Worm (Caenorhabditis elegans) whole organism, L1 larva: Measurements from ENCODE around the gene lido-5.
A peak's percentile ranks its signal among the peaks of the same experiment; 100 is the strongest.

Source experiments
- C34B4.2 ChIP-seq: sonication (generic microtip); optimal IDR thresholded peaks from 2 replicates; lab custom pipeline; 2017; ENCODE audit warnings: mild to moderate bottlenecking, missing genetic modification characterization, missing compliant biosample characterization
- Y116A8C.19 ChIP-seq: sonication (generic microtip); optimal IDR thresholded peaks from 2 replicates; lab custom pipeline; 2016; ENCODE audit warnings: missing compliant biosample characterization, missing genetic modification characterization, borderline replicate concordance
- aha-1 ChIP-seq: fragments of 150-350 bp; optimal IDR thresholded peaks from 2 replicates; lab custom pipeline; 2014; ENCODE audit warnings: missing biosample characterization, missing genetic modification characterization
- aly-2 ChIP-seq: fragments of 150-350 bp; optimal IDR thresholded peaks from 2 replicates; lab custom pipeline; 2014; ENCODE audit warnings: missing biosample characterization, missing genetic modification characterization
- ama-1 ChIP-seq: fragments of 150-350 bp; optimal IDR thresholded peaks from 2 replicates; lab custom pipeline; 2014
- blmp-1 ChIP-seq: fragments of 150-350 bp; optimal IDR thresholded peaks from 2 replicates; lab custom pipeline; 2014; ENCODE audit warnings: missing biosample characterization, missing genetic modification characterization
- ceh-82 ChIP-seq, 3 experiments: fragments of 150-350 bp in 1 of 3; sonication (generic microtip) in 2 of 3; optimal IDR thresholded peaks; 2 replicates each; lab custom pipeline; 2014 to 2017; ENCODE audit warnings: missing biosample characterization in 3 of 3, missing genetic modification characterization in 3 of 3
- ceh-88 ChIP-seq: fragments of 200-800 bp; sonication (Bioruptor generic); IDR thresholded peaks from 2 replicates; pipeline ENCODE4 v1.3.6; 2022; ENCODE audit warnings: missing genetic modification characterization, missing compliant biosample characterization
- ceh-90 ChIP-seq: sonication (generic microtip); optimal IDR thresholded peaks from 2 replicates; lab custom pipeline; 2016; ENCODE audit warnings: missing genetic modification characterization, missing compliant biosample characterization
- dpl-1 ChIP-seq, 3 experiments: fragments of 150-350 bp in 2 of 3; sonication (generic microtip) in 1 of 3; optimal IDR thresholded peaks; 2 replicates each; lab custom pipeline; 2014 to 2017; ENCODE audit warnings: missing biosample characterization in 3 of 3, missing genetic modification characterization in 3 of 3, missing genetic modification reagents in 3 of 3
- dsc-1 ChIP-seq: sonication (generic microtip); optimal IDR thresholded peaks from 2 replicates; lab custom pipeline; 2016; ENCODE audit warnings: mild to moderate bottlenecking, missing genetic modification characterization, missing compliant biosample characterization
- efl-1 ChIP-seq, 4 experiments: fragments of 150-350 bp; optimal IDR thresholded peaks in 3 of 4; peaks in 1 of 4; 1 replicate in 1 of 4; 2 replicates in 3 of 4; lab custom pipeline; 2014; ENCODE audit warnings: missing biosample characterization in 2 of 4, missing genetic modification characterization in 2 of 4, missing genetic modification reagents in 2 of 4
- efl-3 ChIP-seq: fragments of 200-800 bp; sonication (Bioruptor generic); optimal IDR thresholded peaks from 2 replicates; lab custom pipeline; 2018; ENCODE audit warnings: mild to moderate bottlenecking, missing genetic modification characterization, missing compliant biosample characterization
- elt-2 ChIP-seq: sonication (generic microtip); optimal IDR thresholded peaks from 2 replicates; lab custom pipeline; 2016; ENCODE audit warnings: missing genetic modification characterization, mild to moderate bottlenecking, inconsistent platforms, missing compliant biosample characterization, missing genetic modification reagents
- elt-3 ChIP-seq, 6 experiments: fragments of 150-350 bp in 1 of 6; sonication (generic microtip); optimal IDR thresholded peaks; 2 replicates each; lab custom pipeline; 2017 to 2018; ENCODE audit warnings: missing biosample characterization in 6 of 6, missing genetic modification characterization in 6 of 6, inconsistent platforms in 1 of 6
- fkh-10 ChIP-seq: sonication (generic microtip); optimal IDR thresholded peaks from 2 replicates; lab custom pipeline; 2017; ENCODE audit warnings: missing biosample characterization, missing genetic modification reagents, missing genetic modification characterization
- fkh-4 ChIP-seq: sonication (generic microtip); optimal IDR thresholded peaks from 2 replicates; lab custom pipeline; 2016; ENCODE audit warnings: missing compliant biosample characterization, missing genetic modification characterization, borderline replicate concordance
- irx-1 ChIP-seq: sonication (generic microtip); optimal IDR thresholded peaks from 2 replicates; lab custom pipeline; 2016; ENCODE audit warnings: missing genetic modification characterization, missing compliant biosample characterization
- jun-1 ChIP-seq: fragments of 150-350 bp; optimal IDR thresholded peaks from 2 replicates; lab custom pipeline; 2014; ENCODE audit warnings: missing biosample characterization, missing genetic modification reagents, missing genetic modification characterization
- lin-14 ChIP-seq: fragments of 200-800 bp; sonication (Bioruptor generic); optimal IDR thresholded peaks from 2 replicates; lab custom pipeline; 2018; ENCODE audit warnings: mild to moderate bottlenecking, missing genetic modification characterization, moderate library complexity, missing compliant biosample characterization
- lin-35 ChIP-seq, 2 experiments: fragments of 150-350 bp; optimal IDR thresholded peaks; 2 replicates each; lab custom pipeline; 2014; ENCODE audit warnings: missing biosample characterization in 2 of 2, missing genetic modification characterization in 2 of 2, missing genetic modification reagents in 2 of 2
- lir-3 ChIP-seq: sonication (generic microtip); optimal IDR thresholded peaks from 2 replicates; lab custom pipeline; 2016; ENCODE audit warnings: mild to moderate bottlenecking, missing genetic modification characterization, moderate library complexity, missing compliant biosample characterization; ENCODE audit not compliant: poor library complexity
- mab-9 ChIP-seq: fragments of 200-800 bp; sonication (Bioruptor generic); IDR thresholded peaks from 2 replicates; pipeline ENCODE4 v1.3.6; 2022; ENCODE audit warnings: missing genetic modification reagents, missing genetic modification characterization, missing compliant biosample characterization
- mdl-1 ChIP-seq, 2 experiments: fragments of 150-350 bp; optimal IDR thresholded peaks; 2 replicates each; lab custom pipeline; 2014 to 2017; ENCODE audit warnings: missing biosample characterization in 2 of 2, missing genetic modification characterization in 2 of 2, inconsistent platforms in 1 of 2
- mef-2 ChIP-seq: fragments of 150-350 bp; optimal IDR thresholded peaks from 2 replicates; lab custom pipeline; 2014; ENCODE audit warnings: missing biosample characterization, missing genetic modification characterization
- mep-1 ChIP-seq: fragments of 150-350 bp; optimal IDR thresholded peaks from 2 replicates; lab custom pipeline; 2014; ENCODE audit warnings: missing biosample characterization, missing genetic modification characterization
- nhr-11 ChIP-seq: fragments of 150-350 bp; optimal IDR thresholded peaks from 2 replicates; lab custom pipeline; 2014; ENCODE audit warnings: missing biosample characterization, missing genetic modification characterization
- nhr-12 ChIP-seq: sonication (generic microtip); optimal IDR thresholded peaks from 2 replicates; lab custom pipeline; 2017; ENCODE audit warnings: missing biosample characterization, missing genetic modification characterization
- nhr-19 ChIP-seq: fragments of 200-800 bp; sonication (Bioruptor generic); conservative IDR thresholded peaks from 2 replicates; pipeline ENCODE4 v1.3.6; 2022; ENCODE audit warnings: missing genetic modification characterization, missing compliant biosample characterization
- nhr-77 ChIP-seq: fragments of 150-350 bp; optimal IDR thresholded peaks from 2 replicates; lab custom pipeline; 2014; ENCODE audit warnings: missing biosample characterization, missing genetic modification characterization
- nhr-85 ChIP-seq: sonication (generic microtip); peaks from one replicate; lab custom pipeline; 2016; ENCODE audit warnings: missing genetic modification characterization, inconsistent platforms, missing compliant biosample characterization
- nhr-90 ChIP-seq: sonication (generic microtip); optimal IDR thresholded peaks from 2 replicates; lab custom pipeline; 2016; ENCODE audit warnings: mild to moderate bottlenecking, missing genetic modification characterization, missing compliant biosample characterization; ENCODE audit not compliant: poor library complexity
- pag-3 ChIP-seq: sonication (generic microtip); optimal IDR thresholded peaks from 2 replicates; lab custom pipeline; 2017; ENCODE audit warnings: missing genetic modification characterization, mild to moderate bottlenecking, missing compliant biosample characterization, antibody characterized with exemption, borderline replicate concordance; ENCODE audit not compliant: insufficient read depth
- pax-3 ChIP-seq: fragments of 200-800 bp; sonication (Bioruptor generic); optimal IDR thresholded peaks from 2 replicates; lab custom pipeline; 2018; ENCODE audit warnings: mild to moderate bottlenecking, missing genetic modification characterization, moderate library complexity, missing compliant biosample characterization
- pqm-1 ChIP-seq: sonication (generic microtip); optimal IDR thresholded peaks from 3 replicates; lab custom pipeline; 2017; ENCODE audit warnings: missing biosample characterization, missing genetic modification characterization
- rnt-1 ChIP-seq: sonication (generic microtip); optimal IDR thresholded peaks from 2 replicates; lab custom pipeline; 2016; ENCODE audit warnings: mild to moderate bottlenecking, missing genetic modification characterization, moderate library complexity, missing compliant biosample characterization
- skn-1 ChIP-seq: fragments of 150-350 bp; optimal IDR thresholded peaks from 2 replicates; lab custom pipeline; 2014; ENCODE audit warnings: missing biosample characterization, missing genetic modification characterization
- snpc-4 ChIP-seq: fragments of 150-350 bp; optimal IDR thresholded peaks from 2 replicates; lab custom pipeline; 2014; ENCODE audit warnings: missing biosample characterization, missing genetic modification characterization
- snu-23 ChIP-seq: sonication (generic microtip); optimal IDR thresholded peaks from 2 replicates; lab custom pipeline; 2016; ENCODE audit warnings: missing genetic modification characterization, missing compliant biosample characterization
- sox-4 ChIP-seq: sonication (generic microtip); optimal IDR thresholded peaks from 2 replicates; lab custom pipeline; 2016; ENCODE audit warnings: missing genetic modification characterization, missing compliant biosample characterization
- sptf-1 ChIP-seq: fragments of 150-350 bp; optimal IDR thresholded peaks from 2 replicates; lab custom pipeline; 2014; ENCODE audit warnings: missing biosample characterization, missing genetic modification characterization
- swsn-7 ChIP-seq: sonication (generic microtip); optimal IDR thresholded peaks from 2 replicates; lab custom pipeline; 2016; ENCODE audit warnings: missing genetic modification characterization, missing compliant biosample characterization
- tbx-2 ChIP-seq: sonication (generic microtip); optimal IDR thresholded peaks from 2 replicates; lab custom pipeline; 2016; ENCODE audit warnings: missing genetic modification characterization, missing compliant biosample characterization
- unc-98 ChIP-seq: fragments of 200-800 bp; sonication (Bioruptor generic); IDR thresholded peaks from 2 replicates; pipeline ENCODE4 v1.3.6; 2022; ENCODE audit warnings: missing genetic modification characterization, missing compliant biosample characterization
- xbp-1 ChIP-seq: sonication (generic microtip); optimal IDR thresholded peaks from 2 replicates; lab custom pipeline; 2016; ENCODE audit warnings: missing genetic modification characterization, missing compliant biosample characterization
- zag-1 ChIP-seq: fragments of 150-350 bp; optimal IDR thresholded peaks from 2 replicates; lab custom pipeline; 2014; ENCODE audit warnings: missing biosample characterization, missing genetic modification characterization

Gene lido-5

ce11 chrX:17070495-17070894 is 40.0 kb downstream of the lido-5 start (continued):
- TF ChIP-seq nhr-19 (GFP tag; lab: Robert Waterston, UW) (no peak), swsn-7 (no peak), fkh-4 (tag; lab: Kevin White, UChicago) (no peak)
- TF ChIP-seq, all 84 proteins: peak for 6

ce11 chrX:17066937-17067336 is 43.5 kb downstream of the lido-5 start:
- no peak for TF ChIP-seq pqm-1 (tag; lab: Kevin White, UChicago)
- peak; percentile 79 for TF ChIP-seq elt-2
- no peak for TF ChIP-seq aha-1 (tag; lab: Kevin White, UChicago)
- TF ChIP-seq lin-14 (GFP tag; lab: Kevin White, UChicago) = peak; percentile 12
- TF ChIP-seq lin-35 (GFP tag; optimal IDR thresholded peaks at IDR 0.05; lab: Kevin White, UChicago) = peak in 1 of 2 experiments; percentile 33

ce11 chrX:17064820-17065219 is 45.6 kb downstream of the lido-5 start:
- TF ChIP-seq elt-3 (tag; optimal IDR thresholded peaks at IDR 0.05; lab: Kevin White, UChicago) (no peak), sox-4 (tag; lab: Kevin White, UChicago) (no peak), sptf-1 (tag; lab: Kevin White, UChicago) (no peak), mef-2 (tag; lab: Kevin White, UChicago) (no peak), irx-1 (tag; lab: Kevin White, UChicago) (no peak), zag-1 (tag; lab: Kevin White, UChicago) (no peak), ceh-90 (no peak), snpc-4 (tag; lab: Kevin White, UChicago) (no peak), ama-1 (no peak), unc-98 (GFP tag; lab: Robert Waterston, UW) (no peak), nhr-11 (tag; lab: Kevin White, UChicago) (no peak), fkh-4 (tag; lab: Kevin White, UChicago) (no peak), snu-23 (no peak), efl-3 (GFP tag; lab: Kevin White, UChicago) (no peak), elt-2 (peak; percentile 76), Y116A8C.19 (tag; lab: Kevin White, UChicago) (no peak), nhr-77 (tag; lab: Kevin White, UChicago) (peak; percentile 22), rnt-1 (no peak), nhr-85 (tag; lab: Kevin White, UChicago) (no peak), lin-35 (GFP tag; optimal IDR thresholded peaks at IDR 0.05; lab: Kevin White, UChicago) (peak in 1 of 2 experiments; percentile 39), lir-3 (tag; lab: Kevin White, UChicago) (no peak), pag-3 (tag; lab: Kevin White, UChicago) (no peak), ceh-88 (GFP tag; lab: Robert Waterston, UW) (no peak), skn-1 (no peak), pax-3 (tag; lab: Kevin White, UChicago) (no peak), tbx-2 (peak; percentile 33), pqm-1 (tag; lab: Kevin White, UChicago) (no peak), swsn-7 (no peak), ceh-82 (tag; optimal IDR thresholded peaks at IDR 0.05; lab: Kevin White, UChicago) (no peak), aly-2 (tag; lab: Kevin White, UChicago) (no peak), mab-9 (no peak), C34B4.2 (tag; lab: Kevin White, UChicago) (no peak), dsc-1 (tag; lab: Kevin White, UChicago) (no peak)

- TF ChIP-seq blmp-1 (tag; lab: Kevin White, UChicago) (peak; percentile 82), xbp-1 (tag; lab: Kevin White, UChicago) (peak; percentile 17), swsn-7 (peak; percentile 16), irx-1 (tag; lab: Kevin White, UChicago) (peak; percentile 46), lir-3 (tag; lab: Kevin White, UChicago) (peak; percentile 38), rnt-1 (peak; percentile 10), elt-2 (peak; percentile 70), snu-23 (peak; percentile 81), dpl-1 (GFP tag; optimal IDR thresholded peaks at IDR 0.05; lab: Kevin White, UChicago) (peak in 1 of 3 experiments; percentile 30), tbx-2 (peak; percentile 67), mep-1 (tag; lab: Kevin White, UChicago) (peak; percentile 66), jun-1 (tag; lab: Kevin White, UChicago) (no peak), lin-14 (GFP tag; lab: Kevin White, UChicago) (peak; percentile 88), nhr-90 (tag; lab: Kevin White, UChicago) (peak; percentile 80), nhr-12 (tag; lab: Kevin White, UChicago) (no peak), efl-1 (optimal IDR thresholded peaks at IDR 0.05; lab: Kevin White, UChicago) (no peak), efl-1 (GFP tag; optimal IDR thresholded peaks at IDR 0.05 in 1 of 2; lab: Kevin White, UChicago) (peak in 1 of 2 experiments; percentile 92), fkh-10 (GFP tag; lab: Kevin White, UChicago) (no peak), mdl-1 (tag; optimal IDR thresholded peaks at IDR 0.05; lab: Kevin White, UChicago) (peak in 1 of 2 experiments; percentile 97)
Observed at ce11 chrX:17063749-17064252, 46.7 kb downstream of the lido-5 start.
